Worm (Caenorhabditis elegans): ENCODE results near the gene ZK643.6.

ZK643.6 gene

DNA sequence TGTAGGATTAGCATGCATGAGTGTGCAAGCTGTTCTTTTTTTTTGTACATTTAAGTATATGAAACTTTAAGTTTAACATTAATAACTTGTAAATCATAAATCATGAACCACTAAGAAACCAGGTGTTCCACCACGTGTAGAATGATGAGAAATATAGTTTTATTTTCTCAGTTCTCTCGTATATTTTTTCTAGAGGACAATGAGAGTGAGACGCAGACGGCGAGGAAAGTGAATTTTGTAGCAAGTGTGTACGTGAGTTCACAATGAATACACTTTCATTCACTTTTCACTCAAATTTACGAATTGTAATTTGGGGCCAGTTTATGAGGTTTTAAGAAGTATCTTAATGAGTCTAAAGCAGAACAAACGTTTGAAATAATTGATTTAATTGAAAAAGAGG is 34.1 kb downstream of the ZK643.6 start:
- peak; percentile 45 for TF ChIP-seq mep-1 (tag; optimal IDR thresholded peaks at IDR 0.05)
- TF ChIP-seq nhr-111 (GFP tag; optimal IDR thresholded peaks at IDR 0.05): no peak
- TF ChIP-seq mxl-3 (GFP tag; optimal IDR thresholded peaks at IDR 0.05): peak; percentile 69
- TF ChIP-seq mdl-1 (tag; optimal IDR thresholded peaks at IDR 0.05): peak in 1 of 2 experiments; percentile 72
- TF ChIP-seq ZK337.2 (GFP tag; IDR thresholded peaks at IDR 0.05): no peak
- TF ChIP-seq aha-1 (tag): peak; percentile 43
- no peak for TF ChIP-seq R02D3.7 (tag; optimal IDR thresholded peaks at IDR 0.05)
- peak in 1 of 2 experiments; percentile 18 for TF ChIP-seq lsy-2 (tag; optimal IDR thresholded peaks at IDR 0.05)
- peak in 1 of 2 experiments; percentile 90 for TF ChIP-seq hif-1 (tag; optimal IDR thresholded peaks at IDR 0.05)
- no peak for TF ChIP-seq daf-8 (GFP tag; IDR thresholded peaks at IDR 0.05)
- TF ChIP-seq gei-8 (GFP tag; optimal IDR thresholded peaks at IDR 0.05): no peak
- TF ChIP-seq hlh-11 (tag; optimal IDR thresholded peaks at IDR 0.05): no peak
- TF ChIP-seq lim-7 (GFP tag; IDR thresholded peaks at IDR 0.05): no peak
- TF ChIP-seq Y48G9A.11 (GFP tag; IDR thresholded peaks at IDR 0.05): no peak
- no peak for TF ChIP-seq php-3 (GFP tag; IDR thresholded peaks at IDR 0.05)
- TF ChIP-seq nhr-28 (tag; optimal IDR thresholded peaks at IDR 0.05): peak; percentile 99
- TF ChIP-seq set-16 (GFP tag; IDR thresholded peaks at IDR 0.05): no peak
- TF ChIP-seq sdz-12 (GFP tag; optimal IDR thresholded peaks at IDR 0.05): no peak
- no peak for TF ChIP-seq hmg-1.1 (GFP tag; IDR thresholded peaks at IDR 0.05)
- no peak for TF ChIP-seq cey-2 (tag; optimal IDR thresholded peaks at IDR 0.05; ENCODE audit: borderline replicate concordance, insufficient read depth)
- no peak for TF ChIP-seq ceh-82 (tag; optimal IDR thresholded peaks at IDR 0.05)
- no peak for TF ChIP-seq madf-9 (GFP tag; conservative IDR thresholded peaks at IDR 0.05)
- no peak for TF ChIP-seq pha-4 (GFP tag; IDR thresholded peaks at IDR 0.05)
- TF ChIP-seq pha-4 (tag; optimal IDR thresholded peaks at IDR 0.05): no peak
- no peak for TF ChIP-seq ceh-44 (GFP tag; IDR thresholded peaks at IDR 0.05)
- no peak for TF ChIP-seq tra-1 (GFP tag; IDR thresholded peaks at IDR 0.05)
- peak; percentile 35 for TF ChIP-seq hlh-30 (tag; optimal IDR thresholded peaks at IDR 0.05; ENCODE audit: insufficient read depth)
- peak; percentile 23 for TF ChIP-seq nhr-77 (tag; optimal IDR thresholded peaks at IDR 0.05)

DNA sequence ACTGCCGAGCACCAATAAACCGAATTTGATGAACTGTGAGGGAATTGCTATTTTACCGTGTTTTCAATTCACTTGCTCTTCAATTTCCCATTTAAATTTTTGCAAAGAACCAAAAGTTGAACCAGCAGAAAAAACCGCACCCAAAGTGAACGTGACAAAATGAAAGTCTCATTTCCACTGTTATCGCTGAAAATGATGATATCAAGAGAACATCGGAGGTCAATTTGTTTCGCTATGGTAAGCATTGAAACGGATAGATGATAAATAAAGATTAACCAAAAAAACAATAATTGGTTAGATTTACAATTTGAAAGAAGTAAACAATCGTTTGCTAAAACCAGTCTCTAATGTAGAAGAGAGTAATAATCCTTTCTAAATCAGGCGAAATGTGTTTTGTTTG is 35.0 kb downstream of the ZK643.6 start:
- TF ChIP-seq dmd-6 (GFP tag; IDR thresholded peaks at IDR 0.05) (peak; percentile 60), aha-1 (tag) (peak; percentile 49), nhr-28 (tag; optimal IDR thresholded peaks at IDR 0.05) (peak; percentile 47), D1046.2 (GFP tag; IDR thresholded peaks at IDR 0.05) (no peak), hif-1 (tag; optimal IDR thresholded peaks at IDR 0.05) (peak in 1 of 2 experiments; percentile 87), snpc-4 (tag; optimal IDR thresholded peaks at IDR 0.05) (no peak), hmg-1.1 (GFP tag; IDR thresholded peaks at IDR 0.05) (no peak)

DNA sequence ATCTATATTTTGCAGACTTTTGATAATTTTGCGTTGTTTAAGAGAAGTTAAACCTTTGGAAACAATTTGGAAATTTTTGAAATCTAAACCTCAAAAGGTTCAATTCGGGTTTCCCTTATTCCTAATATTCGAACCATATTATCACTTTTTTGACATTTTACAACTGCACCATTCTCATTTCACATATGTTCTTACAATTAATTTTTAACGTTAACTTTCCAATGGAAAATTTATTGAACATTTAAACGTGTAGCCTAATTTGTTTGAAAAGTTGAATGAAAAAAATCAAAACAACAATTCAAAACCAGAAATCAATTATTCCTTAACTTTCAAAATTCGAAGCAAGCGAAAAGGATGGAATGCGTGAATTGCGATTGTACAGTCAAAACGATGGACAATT is 36.6 kb downstream of the ZK643.6 start, which contains the start of gene ZK637.12:
Gene ZK637.12 (plus strand): TSS at position 301 of the 400 bp plus-strand sequence.
- no peak for TF ChIP-seq zip-2 (tag; optimal IDR thresholded peaks at IDR 0.05)

DNA sequence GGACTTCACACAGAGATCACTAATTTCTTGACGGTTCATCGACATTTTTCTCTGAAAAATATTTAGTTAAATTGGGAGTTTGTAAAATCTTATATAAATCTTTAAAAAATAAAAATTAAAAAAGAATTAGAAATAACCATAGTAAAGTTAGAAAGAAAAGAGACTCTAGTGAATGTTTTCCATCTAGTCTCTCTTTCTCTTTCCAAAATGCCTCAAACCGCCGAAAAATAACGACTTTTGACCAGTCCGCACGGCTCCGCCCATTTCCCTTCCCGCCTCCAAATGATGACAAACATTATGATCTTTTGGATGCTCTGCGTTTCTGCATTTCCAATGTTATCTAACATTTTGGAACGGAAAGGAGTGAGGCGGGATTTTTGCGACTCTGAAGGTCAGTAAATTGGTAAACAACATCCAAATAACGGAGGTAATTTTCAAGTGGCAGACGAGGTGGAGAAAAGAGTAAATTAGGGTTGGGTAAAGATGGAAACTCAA is 37.3 kb downstream of the ZK643.6 start, which contains the start of gene glb-1:
Gene glb-1 (minus strand): TSS at position 51 of the 495 bp plus-strand sequence.
- peak; percentile 29 for TF ChIP-seq aha-1 (tag)
- TF ChIP-seq ztf-11 (tag; optimal IDR thresholded peaks at IDR 0.05): no peak
- no peak for TF ChIP-seq tag-97 (GFP tag; IDR thresholded peaks at IDR 0.05)

DNA sequence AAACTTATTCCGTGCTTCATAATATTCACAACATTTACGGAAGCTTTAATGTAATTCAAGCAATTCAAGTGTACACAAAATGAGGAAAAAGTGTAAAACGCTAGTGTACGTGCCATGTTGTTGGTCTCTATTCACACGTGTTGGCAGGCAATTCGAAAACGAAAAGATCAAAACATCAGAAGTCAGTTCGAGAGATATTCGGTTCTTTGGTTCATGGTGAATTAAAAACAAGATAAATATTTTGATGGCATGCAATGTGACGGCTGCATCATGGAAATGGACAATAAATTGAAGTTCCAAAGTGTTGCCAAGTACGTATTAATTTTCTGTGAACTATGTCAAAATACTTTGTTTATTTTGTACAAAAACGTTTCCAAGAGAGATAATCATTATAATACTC is 38.5 kb downstream of the ZK643.6 start:
- TF ChIP-seq madf-5 (GFP tag; IDR thresholded peaks at IDR 0.05) (no peak), zip-11 (GFP tag; IDR thresholded peaks at IDR 0.05) (no peak), zfp-3 (GFP tag; conservative IDR thresholded peaks at IDR 0.05) (0 out of 2 replicates have a peak, but pooled peaks have one; percentile 25), mxl-3 (GFP tag; optimal IDR thresholded peaks at IDR 0.05) (peak; percentile 37), aha-1 (tag) (peak; percentile 79), zfp-2 (tag; optimal IDR thresholded peaks at IDR 0.05) (no peak), nhr-111 (GFP tag; optimal IDR thresholded peaks at IDR 0.05) (no peak), mdl-1 (tag; optimal IDR thresholded peaks at IDR 0.05) (peak in 1 of 2 experiments; percentile 71), arid-1 (GFP tag; conservative IDR thresholded peaks at IDR 0.05) (no peak), daf-16 (GFP tag; optimal IDR thresholded peaks at IDR 0.05) (peak in 1 of 2 experiments; percentile 84), daf-16 (tag; optimal IDR thresholded peaks at IDR 0.05) (no peak), unc-62 (GFP tag; optimal IDR thresholded peaks at IDR 0.05 in 1 of 2) (peak in 1 of 2 experiments; percentile 64), unc-62 (tag; optimal IDR thresholded peaks at IDR 0.05) (no peak), ZK337.2 (GFP tag; IDR thresholded peaks at IDR 0.05) (no peak), lsy-2 (tag; optimal IDR thresholded peaks at IDR 0.05) (peak in 1 of 2 experiments; percentile 13), nhr-28 (tag; optimal IDR thresholded peaks at IDR 0.05) (no peak), nhr-237 (tag; optimal IDR thresholded peaks at IDR 0.05) (no peak), tra-1 (GFP tag; IDR thresholded peaks at IDR 0.05) (no peak)

Measured in whole organism, L4 larva.